Worm (Caenorhabditis elegans) whole organism, mixed stage, embryonic: ENCODE data around the gene T26G10.3.
"Not testable (repeated sequence)": the region's sequence is repeated elsewhere in the genome, so short reads cannot be mapped to it uniquely, and the experiment has no call there.

Experiments
- blmp-1 ChIP-seq: fragments of 150-350 bp; optimal IDR thresholded peaks from 2 replicates; lab custom pipeline; 2014; ENCODE audit warnings: missing biosample characterization, missing genetic modification characterization
- elt-3 ChIP-seq: fragments of 150-350 bp; optimal IDR thresholded peaks from 2 replicates; lab custom pipeline; 2014; ENCODE audit warnings: missing biosample characterization, missing genetic modification characterization
- lsy-2 ChIP-seq: fragments of 150-350 bp; optimal IDR thresholded peaks from 2 replicates; lab custom pipeline; 2014; ENCODE audit warnings: missing biosample characterization, missing genetic modification characterization
- mep-1 ChIP-seq: fragments of 150-350 bp; optimal IDR thresholded peaks from 2 replicates; lab custom pipeline; 2017; ENCODE audit warnings: missing biosample characterization, missing genetic modification reagents, missing genetic modification characterization, inconsistent platforms
- nhr-12 ChIP-seq: fragments of 150-350 bp; optimal IDR thresholded peaks from 2 replicates; lab custom pipeline; 2014; ENCODE audit warnings: missing biosample characterization, missing genetic modification characterization
- nhr-237 ChIP-seq: fragments of 150-350 bp; optimal IDR thresholded peaks from 2 replicates; lab custom pipeline; 2014; ENCODE audit warnings: missing biosample characterization, missing genetic modification characterization
- nhr-28 ChIP-seq: fragments of 150-350 bp; optimal IDR thresholded peaks from 2 replicates; lab custom pipeline; 2014; ENCODE audit warnings: missing biosample characterization, missing genetic modification characterization
- nhr-76 ChIP-seq: sonication (generic microtip); optimal IDR thresholded peaks from 2 replicates; lab custom pipeline; 2017; ENCODE audit warnings: missing biosample characterization, missing genetic modification characterization
- pha-4 ChIP-seq: fragments of 150-350 bp; optimal IDR thresholded peaks from 2 replicates; lab custom pipeline; 2018; ENCODE audit warnings: missing biosample characterization, missing genetic modification reagents, missing genetic modification characterization
- sem-2 ChIP-seq: fragments of 200-800 bp; sonication (Bioruptor generic); optimal IDR thresholded peaks from 2 replicates; lab custom pipeline; 2018; ENCODE audit warnings: mild to moderate bottlenecking, missing genetic modification characterization, missing compliant biosample characterization
- snpc-4 ChIP-seq: fragments of 150-350 bp; optimal IDR thresholded peaks from 2 replicates; lab custom pipeline; 2014; ENCODE audit warnings: missing biosample characterization, missing genetic modification characterization
- tbx-8 ChIP-seq: fragments of 200-800 bp; sonication (Bioruptor generic); optimal IDR thresholded peaks from 2 replicates; lab custom pipeline; 2018; ENCODE audit warnings: mild to moderate bottlenecking, missing genetic modification characterization, moderate library complexity, missing compliant biosample characterization
- ztf-11 ChIP-seq: fragments of 150-350 bp; optimal IDR thresholded peaks from 2 replicates; lab custom pipeline; 2014; ENCODE audit warnings: missing biosample characterization, missing genetic modification characterization

- TF ChIP-seq nhr-28; lsy-2 (tag; lab: Kevin White, UChicago); ztf-11 (tag; lab: Kevin White, UChicago); nhr-76 (tag; lab: Kevin White, UChicago); elt-3 (tag; lab: Kevin White, UChicago); nhr-12 (tag; lab: Kevin White, UChicago); blmp-1; sem-2 (GFP tag; lab: Kevin White, UChicago); pha-4 (tag; lab: Kevin White, UChicago); mep-1 (tag; lab: Kevin White, UChicago); tbx-8 (GFP tag; lab: Kevin White, UChicago); snpc-4 (tag; lab: Kevin White, UChicago); nhr-237 (tag; lab: Kevin White, UChicago): not testable (repeated sequence)
These were observed 7.0 kb upstream of the T26G10.3 start, which contains the start of gene T26G10.4 for ce11 chrIII:9420231-9420630.
